Worm (Caenorhabditis elegans): Measurements from ENCODE around the gene klp-17.
A peak's percentile ranks its signal among the peaks of the same experiment; 100 is the strongest.

Gene klp-17

ce11 chrII:11485200-11485599 is 17.8 kb upstream of the klp-17 start, which contains the start of gene twk-5 (continued):
- TF ChIP-seq tlp-1 (tag; optimal IDR thresholded peaks at IDR 0.05) (no peak), nhr-76 (tag; optimal IDR thresholded peaks at IDR 0.05) (no peak), ets-5 (GFP tag; IDR thresholded peaks at IDR 0.05) (no peak)

DNA sequence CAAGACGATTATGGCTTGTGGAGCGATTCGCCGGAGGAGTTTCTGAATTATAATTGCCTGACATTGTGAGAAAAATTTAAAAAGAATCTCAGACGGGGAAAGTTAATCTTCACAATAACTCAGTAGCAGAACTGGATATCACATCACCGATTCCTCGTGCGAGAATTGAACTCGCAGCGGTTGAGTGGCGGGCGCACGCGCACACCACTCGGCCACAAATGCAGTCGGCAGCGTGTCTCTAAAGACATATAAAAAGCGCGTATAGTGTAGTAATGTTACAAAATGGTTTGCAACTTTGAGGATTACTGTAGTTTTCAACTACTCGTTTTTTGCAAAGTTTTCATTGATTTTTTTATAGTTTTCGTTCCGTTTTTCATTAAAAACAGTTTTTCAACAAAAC is 17.2 kb upstream of the klp-17 start:
- TF ChIP-seq nhr-20 (tag; optimal IDR thresholded peaks at IDR 0.05) (peak; percentile 68), ztf-11 (tag; optimal IDR thresholded peaks at IDR 0.05) (peak in 1 of 2 experiments; percentile 52), lir-3 (tag; optimal IDR thresholded peaks at IDR 0.05; ENCODE audit: poor library complexity) (peak; percentile 82), nhr-85 (tag) (peak; percentile 79), blmp-1 (tag; optimal IDR thresholded peaks at IDR 0.05) (no peak), unc-98 (GFP tag; IDR thresholded peaks at IDR 0.05) (no peak), nhr-71 (tag; optimal IDR thresholded peaks at IDR 0.05) (peak; percentile 80), snu-23 (GFP tag; optimal IDR thresholded peaks at IDR 0.05) (peak; percentile 85), ama-1 (optimal IDR thresholded peaks at IDR 0.05) (no peak), fkh-4 (tag; optimal IDR thresholded peaks at IDR 0.05; ENCODE audit: borderline replicate concordance) (no peak), dpl-1 (GFP tag; optimal IDR thresholded peaks at IDR 0.05) (peak; percentile 19 to 61 (median 59)), swsn-7 (tag; optimal IDR thresholded peaks at IDR 0.05) (peak; percentile 70), F16B12.6 (tag; optimal IDR thresholded peaks at IDR 0.05) (peak; percentile 46), pag-3 (tag; optimal IDR thresholded peaks at IDR 0.05; ENCODE audit: borderline replicate concordance, insufficient read depth) (no peak), nhr-19 (GFP tag; conservative IDR thresholded peaks at IDR 0.05) (peak; percentile 76), aha-1 (tag; optimal IDR thresholded peaks at IDR 0.05) (no peak), C16A3.4 (tag; optimal IDR thresholded peaks at IDR 0.05) (peak; percentile 83), efl-1 (optimal IDR thresholded peaks at IDR 0.05) (peak; percentile 54 to 62), efl-1 (GFP tag; optimal IDR thresholded peaks at IDR 0.05 in 1 of 2) (peak; percentile 50 to 96), nhr-77 (tag; optimal IDR thresholded peaks at IDR 0.05) (peak; percentile 41), pax-3 (tag; optimal IDR thresholded peaks at IDR 0.05) (no peak), fos-1 (tag; optimal IDR thresholded peaks at IDR 0.05) (peak; percentile 8), lin-35 (GFP tag; optimal IDR thresholded peaks at IDR 0.05) (peak; percentile 69 to 84), mef-2 (tag; optimal IDR thresholded peaks at IDR 0.05) (no peak), ets-5 (GFP tag; IDR thresholded peaks at IDR 0.05) (no peak), skn-1 (tag; optimal IDR thresholded peaks at IDR 0.05) (peak; percentile 41), C04F5.9 (tag; optimal IDR thresholded peaks at IDR 0.05) (no peak), snpc-4 (tag; optimal IDR thresholded peaks at IDR 0.05) (peak; percentile 51), sup-37 (GFP tag; optimal IDR thresholded peaks at IDR 0.05) (no peak), lin-13 (GFP tag; optimal IDR thresholded peaks at IDR 0.05) (no peak), lsy-2 (tag; optimal IDR thresholded peaks at IDR 0.05) (peak; percentile 72 to 91), ces-1 (GFP tag; optimal IDR thresholded peaks at IDR 0.05) (no peak), sox-4 (tag; optimal IDR thresholded peaks at IDR 0.05) (no peak), C34B4.2 (tag; optimal IDR thresholded peaks at IDR 0.05) (no peak), tbx-2 (tag; optimal IDR thresholded peaks at IDR 0.05) (peak; percentile 54), dsc-1 (tag; optimal IDR thresholded peaks at IDR 0.05) (peak; percentile 62), nhr-28 (tag; optimal IDR thresholded peaks at IDR 0.05) (no peak), nhr-47 (tag; optimal IDR thresholded peaks at IDR 0.05) (peak; percentile 78), zip-4 (GFP tag; optimal IDR thresholded peaks at IDR 0.05) (peak; percentile 15), ceh-63 (GFP tag; optimal IDR thresholded peaks at IDR 0.05) (no peak), alr-1 (tag; optimal IDR thresholded peaks at IDR 0.05; ENCODE audit: borderline replicate concordance) (no peak), ceh-82 (tag; optimal IDR thresholded peaks at IDR 0.05) (peak; percentile 38 to 87 (median 46)), unc-62 (GFP tag; optimal IDR thresholded peaks at IDR 0.05) (no peak), grh-1 (GFP tag; IDR thresholded peaks at IDR 0.05) (peak; percentile 44; the same call in 1 of the 2 replicates), mep-1 (tag; optimal IDR thresholded peaks at IDR 0.05) (peak; percentile 85), hlh-4 (tag; optimal IDR thresholded peaks at IDR 0.05) (no peak), zag-1 (tag; optimal IDR thresholded peaks at IDR 0.05) (no peak), rnt-1 (tag; optimal IDR thresholded peaks at IDR 0.05) (peak; percentile 79), hpl-2 (GFP tag; optimal IDR thresholded peaks at IDR 0.05) (no peak), efl-3 (GFP tag; optimal IDR thresholded peaks at IDR 0.05) (no peak)

Measured in whole organism, L1 larva.